Worm (Caenorhabditis elegans) whole organism, young adult: ENCODE data around the gene ZK632.2.

ENCODE experiments used
- B0019.2 ChIP-seq: fragments of 200-800 bp; sonication (Bioruptor generic); conservative IDR thresholded peaks from 2 replicates; pipeline ENCODE4 v1.3.6; 2022; ENCODE audit warnings: missing genetic modification reagents, missing genetic modification characterization, missing compliant biosample characterization
- C17E4.6 ChIP-seq: fragments of 200-800 bp; sonication (Bioruptor generic); IDR thresholded peaks from 2 replicates; pipeline ENCODE4 v1.3.6; 2022; ENCODE audit warnings: missing genetic modification reagents, missing genetic modification characterization, missing compliant biosample characterization
- F10E7.11 ChIP-seq: sonication (generic microtip); optimal IDR thresholded peaks from 2 replicates; lab custom pipeline; 2017; ENCODE audit warnings: mild to moderate bottlenecking, missing genetic modification characterization, moderate library complexity, missing compliant biosample characterization
- F22D6.2 ChIP-seq: sonication (generic microtip); optimal IDR thresholded peaks from 2 replicates; lab custom pipeline; 2016; ENCODE audit warnings: mild to moderate bottlenecking, missing genetic modification characterization, missing compliant biosample characterization
- F39B2.1 ChIP-seq: fragments of 200-800 bp; sonication (Bioruptor generic); IDR thresholded peaks from 2 replicates; pipeline ENCODE4 v1.3.6; 2022; ENCODE audit warnings: missing genetic modification reagents, missing genetic modification characterization, missing compliant biosample characterization
- K11D2.4 ChIP-seq: fragments of 200-800 bp; sonication (Bioruptor generic); IDR thresholded peaks from 2 replicates; pipeline ENCODE4 v1.3.6; 2022; ENCODE audit warnings: missing genetic modification reagents, missing genetic modification characterization, missing compliant biosample characterization
- Y53G8AR.9 ChIP-seq: fragments of 200-800 bp; sonication (Bioruptor generic); conservative IDR thresholded peaks from 2 replicates; pipeline ENCODE4 v1.3.6; 2022; ENCODE audit warnings: missing genetic modification reagents, missing genetic modification characterization, missing compliant biosample characterization
- Y79H2A.3 ChIP-seq: fragments of 200-800 bp; sonication (Bioruptor generic); conservative IDR thresholded peaks from 2 replicates; pipeline ENCODE4 v1.3.6; 2022; ENCODE audit warnings: missing genetic modification reagents, missing genetic modification characterization, missing compliant biosample characterization
- ZK185.1 ChIP-seq: sonication (generic microtip); optimal IDR thresholded peaks from 2 replicates; lab custom pipeline; 2016; ENCODE audit warnings: mild to moderate bottlenecking, missing genetic modification characterization, missing compliant biosample characterization; ENCODE audit not compliant: poor library complexity, severe bottlenecking
- ama-1 ChIP-seq, 3 experiments: fragments of 150-350 bp in 1 of 3; sonication (generic microtip) in 2 of 3; optimal IDR thresholded peaks; 2 replicates each; lab custom pipeline; 2014 to 2018; ENCODE audit warnings: missing biosample characterization in 2 of 3, missing genetic modification characterization in 2 of 3, missing genetic modification reagents in 2 of 3
- atf-7 ChIP-seq: sonication (generic microtip); optimal IDR thresholded peaks from 2 replicates; lab custom pipeline; 2017; ENCODE audit warnings: mild to moderate bottlenecking, missing genetic modification characterization, missing compliant biosample characterization
- attf-3 ChIP-seq: fragments of 200-800 bp; sonication (Bioruptor generic); conservative IDR thresholded peaks from 2 replicates; pipeline ENCODE4 v1.3.6; 2022; ENCODE audit warnings: missing genetic modification reagents, missing genetic modification characterization, missing compliant biosample characterization
- attf-5 ChIP-seq: fragments of 200-800 bp; sonication (Bioruptor generic); optimal IDR thresholded peaks from 2 replicates; lab custom pipeline; 2018; ENCODE audit warnings: mild to moderate bottlenecking, missing genetic modification characterization, missing compliant biosample characterization
- bed-1 ChIP-seq: fragments of 200-800 bp; sonication (Bioruptor generic); IDR thresholded peaks from 2 replicates; pipeline ENCODE4 v1.3.6; 2022; ENCODE audit warnings: missing genetic modification reagents, missing genetic modification characterization, missing compliant biosample characterization
- cebp-1 ChIP-seq, 2 experiments: fragments of 200-800 bp in 1 of 2; sonication (Bioruptor generic) in 1 of 2; sonication (generic microtip) in 1 of 2; IDR thresholded peaks in 1 of 2; optimal IDR thresholded peaks in 1 of 2; 2 replicates each; pipeline versions ENCODE4 v1.3.6 to Lab custom; 2017 to 2022; ENCODE audit warnings: missing compliant biosample characterization in 2 of 2, missing genetic modification characterization in 2 of 2, mild to moderate bottlenecking in 1 of 2, missing genetic modification reagents in 1 of 2, moderate library complexity in 1 of 2
- ceh-100 ChIP-seq: fragments of 200-800 bp; sonication (Bioruptor generic); IDR thresholded peaks from 2 replicates; pipeline ENCODE4 v1.3.6; 2022; ENCODE audit warnings: missing genetic modification reagents, missing genetic modification characterization, missing compliant biosample characterization
- ceh-79 ChIP-seq: sonication (generic microtip); optimal IDR thresholded peaks from 2 replicates; lab custom pipeline; 2017; ENCODE audit warnings: mild to moderate bottlenecking, missing genetic modification characterization, missing compliant biosample characterization
- chd-7 ChIP-seq: sonication (generic microtip); optimal IDR thresholded peaks from 2 replicates; lab custom pipeline; 2016; ENCODE audit warnings: mild to moderate bottlenecking, missing genetic modification characterization, moderate library complexity, missing compliant biosample characterization
- dox-1 ChIP-seq: fragments of 200-800 bp; sonication (Bioruptor generic); IDR thresholded peaks from 2 replicates; pipeline ENCODE4 v1.3.6; 2022; ENCODE audit warnings: missing genetic modification reagents, missing genetic modification characterization, missing compliant biosample characterization
- dpff-1 ChIP-seq: sonication (generic microtip); optimal IDR thresholded peaks from 2 replicates; lab custom pipeline; 2017; ENCODE audit warnings: mild to moderate bottlenecking, missing genetic modification characterization, missing compliant biosample characterization
- egrh-3 ChIP-seq: fragments of 200-800 bp; sonication (Bioruptor generic); IDR thresholded peaks from 2 replicates; pipeline ENCODE4 v1.3.6; 2022; ENCODE audit warnings: missing genetic modification reagents, missing genetic modification characterization, missing compliant biosample characterization
- ets-4 ChIP-seq: fragments of 200-800 bp; sonication (Bioruptor generic); optimal IDR thresholded peaks from 2 replicates; lab custom pipeline; 2018; ENCODE audit warnings: mild to moderate bottlenecking, missing genetic modification characterization, missing compliant biosample characterization
- hsf-1 ChIP-seq: fragments of 200-800 bp; sonication (Bioruptor generic); IDR thresholded peaks from 2 replicates; pipeline ENCODE4 v1.3.6; 2022; ENCODE audit warnings: missing genetic modification reagents, missing genetic modification characterization, missing compliant biosample characterization
- lin-40 ChIP-seq: sonication (generic microtip); optimal IDR thresholded peaks from 2 replicates; lab custom pipeline; 2016; ENCODE audit warnings: missing genetic modification characterization, mild to moderate bottlenecking, missing compliant biosample characterization, missing genotype, missing genetic modification reagents
- madf-3 ChIP-seq: fragments of 200-800 bp; sonication (Bioruptor generic); IDR thresholded peaks from 2 replicates; pipeline ENCODE4 v1.3.6; 2022; ENCODE audit warnings: missing genetic modification reagents, missing genetic modification characterization, missing compliant biosample characterization
- nfyb-1 ChIP-seq: fragments of 200-800 bp; sonication (Bioruptor generic); IDR thresholded peaks from 2 replicates; pipeline ENCODE4 v1.3.6; 2022; ENCODE audit warnings: missing genetic modification reagents, missing genetic modification characterization, missing compliant biosample characterization
- nhr-80 ChIP-seq: sonication (generic microtip); optimal IDR thresholded peaks from 2 replicates; lab custom pipeline; 2016; ENCODE audit warnings: missing genetic modification characterization, missing compliant biosample characterization
- rcor-1 ChIP-seq: fragments of 200-800 bp; sonication (Bioruptor generic); IDR thresholded peaks from 2 replicates; pipeline ENCODE4 v1.3.6; 2022; ENCODE audit warnings: missing genetic modification reagents, missing genetic modification characterization, missing compliant biosample characterization
- rec-8 ChIP-seq, 2 experiments: sonication (generic microtip); optimal IDR thresholded peaks; 2 replicates each; lab custom pipeline; 2016; ENCODE audit warnings: mild to moderate bottlenecking in 2 of 2, missing genetic modification characterization in 2 of 2, missing genetic modification reagents in 2 of 2, missing genotype in 2 of 2, missing biosample characterization in 1 of 2, missing compliant biosample characterization in 1 of 2, moderate library complexity in 1 of 2
- rpc-1 ChIP-seq, 2 experiments: fragments of 150-350 bp in 1 of 2; sonication (generic microtip) in 1 of 2; optimal IDR thresholded peaks; 2 replicates each; lab custom pipeline; 2014 to 2018; ENCODE audit warnings: missing biosample characterization in 1 of 2, missing genetic modification characterization in 1 of 2, missing genetic modification reagents in 1 of 2, missing genotype in 1 of 2
- sdz-38 ChIP-seq: sonication (generic microtip); optimal IDR thresholded peaks from 2 replicates; lab custom pipeline; 2016; ENCODE audit warnings: missing genotype, missing genetic modification characterization, missing compliant biosample characterization
- sea-2 ChIP-seq: fragments of 200-800 bp; sonication (Bioruptor generic); IDR thresholded peaks from 2 replicates; pipeline ENCODE4 v1.3.6; 2022; ENCODE audit warnings: missing genetic modification characterization, missing compliant biosample characterization
- tbp1 ChIP-seq: fragments of 200-800 bp; sonication (Bioruptor generic); optimal IDR thresholded peaks from 2 replicates; lab custom pipeline; 2018; ENCODE audit warnings: mild to moderate bottlenecking, missing genetic modification characterization, missing compliant biosample characterization
- unc-130 ChIP-seq: sonication (generic microtip); optimal IDR thresholded peaks from 2 replicates; lab custom pipeline; 2016; ENCODE audit warnings: missing genetic modification reagents, missing genetic modification characterization, missing compliant biosample characterization
- unc-62 ChIP-seq: fragments of 150-350 bp; optimal IDR thresholded peaks from 2 replicates; lab custom pipeline; 2014; ENCODE audit warnings: missing biosample characterization, missing genetic modification reagents, missing genetic modification characterization
- zfh-2 ChIP-seq: fragments of 200-800 bp; sonication (Bioruptor generic); conservative IDR thresholded peaks from 2 replicates; pipeline ENCODE4 v1.3.6; 2022; ENCODE audit warnings: missing genetic modification reagents, missing genetic modification characterization, missing compliant biosample characterization
- ztf-26 ChIP-seq: sonication (generic microtip); optimal IDR thresholded peaks from 2 replicates; lab custom pipeline; 2017; ENCODE audit warnings: missing genetic modification characterization, missing compliant biosample characterization
- ztf-3 ChIP-seq: fragments of 200-800 bp; sonication (Bioruptor generic); optimal IDR thresholded peaks from 2 replicates; lab custom pipeline; 2018; ENCODE audit warnings: mild to moderate bottlenecking, missing genetic modification characterization, missing compliant biosample characterization

Gene ZK632.2

DNA sequence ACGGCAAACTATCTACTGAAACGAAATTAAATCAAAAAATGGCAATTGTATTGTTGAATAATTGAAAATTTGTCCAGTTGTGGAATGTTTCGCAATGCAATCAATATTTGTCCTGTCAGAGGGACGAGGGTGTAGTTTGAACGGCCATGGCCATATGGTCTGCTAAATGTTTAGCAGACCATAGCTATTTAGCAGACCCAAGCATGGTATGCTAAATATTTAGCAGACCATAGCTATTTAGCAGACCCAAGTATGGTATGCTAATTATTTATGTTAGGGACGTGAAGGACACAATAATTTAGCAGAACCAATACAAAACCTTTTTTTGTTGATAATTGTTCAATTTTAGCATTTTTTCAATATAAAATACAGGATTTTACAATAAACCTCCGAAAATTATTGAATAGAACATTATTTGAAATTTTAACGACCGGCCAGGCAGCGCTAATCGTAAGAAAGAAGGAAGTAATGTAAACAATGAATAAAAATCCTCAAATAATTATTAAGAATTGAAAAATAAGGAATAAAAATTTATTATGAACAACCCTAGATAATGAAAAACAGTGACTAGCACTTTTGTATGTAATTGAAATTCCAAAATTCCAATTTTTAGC is 6.2 kb downstream of the ZK632.2 start, which contains the start of gene riok-3 (continued):
- TF ChIP-seq attf-3 (GFP tag; lab: Robert Waterston, UW) (0 out of 2 replicates have a peak, but pooled peaks have one; percentile 7), ztf-3 (peak; percentile 19), nfyb-1 (peak; percentile 72)

DNA sequence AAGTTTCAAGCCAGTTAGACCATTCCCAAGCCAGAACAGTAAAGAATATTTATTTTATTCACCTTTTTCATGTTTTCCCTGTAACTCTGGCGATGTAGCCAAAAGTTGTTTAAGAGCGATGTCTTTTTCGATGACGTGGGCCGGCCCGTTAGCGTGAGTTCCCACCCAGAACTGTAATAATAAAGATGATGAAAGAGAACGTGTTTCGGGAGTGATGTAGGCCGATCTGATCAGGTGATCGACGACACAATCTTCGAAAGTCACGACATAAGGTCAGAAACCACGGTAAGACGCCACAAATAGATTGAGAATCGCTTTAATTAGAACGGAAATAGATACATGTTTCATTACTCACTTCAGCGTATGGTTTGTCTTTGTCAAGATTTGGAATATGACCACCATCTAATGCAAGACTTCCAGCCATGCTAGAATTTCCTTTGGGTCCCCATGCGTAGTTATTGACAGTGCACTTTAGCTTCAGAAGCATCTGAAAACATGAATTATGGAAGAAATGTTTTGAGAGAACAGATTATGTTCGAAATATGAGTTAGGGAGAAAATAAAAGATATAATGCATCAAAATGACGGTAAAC is 8.2 kb downstream of the ZK632.2 start, which contains the start of gene ZK632.4:
Gene ZK632.4 (minus strand): TSS at position 487 of the 592 bp plus-strand sequence.
- TF ChIP-seq nhr-80 (tag; lab: Kevin White, UChicago) (no peak), K11D2.4 (no peak), sea-2 (no peak), hsf-1 (GFP tag; lab: Robert Waterston, UW) (no peak), cebp-1 (GFP tag; IDR thresholded peaks at IDR 0.05; lab: Robert Waterston, UW) (no peak), cebp-1 (tag; optimal IDR thresholded peaks at IDR 0.05; lab: Kevin White, UChicago) (peak; percentile 41), egrh-3 (GFP tag; lab: Robert Waterston, UW) (no peak), rec-8 (tag; optimal IDR thresholded peaks at IDR 0.05; lab: Kevin White, UChicago) (no peak), ets-4 (no peak)
- TF ChIP-seq, all 124 proteins: peak for 1

DNA sequence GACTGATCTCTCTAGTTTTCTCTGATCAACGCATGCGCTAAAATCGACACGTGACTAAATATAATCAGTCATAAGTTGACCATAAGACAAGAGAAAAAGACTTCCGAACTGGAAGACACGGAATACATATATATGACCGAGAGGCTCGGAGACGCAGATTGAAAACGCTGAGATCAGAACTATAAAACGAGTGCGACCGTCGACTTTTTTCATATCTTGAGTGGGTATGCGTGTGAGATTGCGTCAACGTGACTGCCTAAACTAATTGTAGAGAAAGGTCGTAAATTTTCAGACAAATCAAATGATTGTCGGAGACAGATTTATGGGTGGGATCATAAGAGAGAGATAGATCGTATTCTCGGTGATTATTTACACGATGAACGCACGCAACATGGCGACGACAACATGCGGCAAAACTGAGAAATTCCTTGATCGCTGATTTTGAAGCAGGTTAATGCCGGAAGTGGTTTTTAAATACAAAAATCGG is 8.7 kb downstream of the ZK632.2 start:
- TF ChIP-seq rcor-1 = no peak
- TF ChIP-seq ztf-26 (tag; lab: Kevin White, UChicago) = peak; percentile 26
- TF ChIP-seq nhr-80 (tag; lab: Kevin White, UChicago) = peak; percentile 51
- TF ChIP-seq atf-7 (tag; lab: Kevin White, UChicago) = no peak
- peak; percentile 21 for TF ChIP-seq ama-1 (optimal IDR thresholded peaks at IDR 0.05; lab: Kevin White, UChicago)
- no peak for TF ChIP-seq ama-1 (GFP tag; optimal IDR thresholded peaks at IDR 0.05; lab: Kevin White, UChicago)
- TF ChIP-seq attf-5 (GFP tag; lab: Kevin White, UChicago) = peak; percentile 47
- TF ChIP-seq ceh-79 (tag; lab: Kevin White, UChicago) = no peak
- TF ChIP-seq bed-1 (GFP tag; lab: Robert Waterston, UW) = no peak
- no peak for TF ChIP-seq unc-62 (GFP tag; lab: Kevin White, UChicago)
- no peak for TF ChIP-seq dpff-1
- TF ChIP-seq Y53G8AR.9 (GFP tag; lab: Robert Waterston, UW) = 0 out of 2 replicates have a peak, but pooled peaks have one; percentile 15
- TF ChIP-seq cebp-1 (GFP tag; IDR thresholded peaks at IDR 0.05; lab: Robert Waterston, UW) = no peak
- TF ChIP-seq cebp-1 (tag; optimal IDR thresholded peaks at IDR 0.05; lab: Kevin White, UChicago) = peak; percentile 4
- no peak for TF ChIP-seq madf-3 (GFP tag; lab: Robert Waterston, UW)

DNA sequence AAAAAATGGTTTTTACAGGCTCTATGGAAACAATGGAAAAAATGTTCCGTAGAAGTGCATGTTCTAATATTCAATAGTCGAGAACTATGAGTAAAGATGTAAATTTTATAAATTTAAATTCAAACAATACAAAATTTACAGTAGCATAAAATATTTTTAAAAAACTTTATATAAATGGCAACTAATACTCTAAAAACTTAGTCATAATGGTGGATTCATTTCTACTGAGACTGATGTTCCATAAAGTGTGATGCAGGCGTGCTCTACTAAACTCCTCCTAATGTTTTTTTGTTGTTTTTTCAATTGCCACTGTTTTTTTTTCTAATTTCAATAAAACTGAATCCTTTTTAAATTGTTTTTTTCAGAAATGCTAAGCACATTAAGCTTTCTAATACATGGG is 9.3 kb downstream of the ZK632.2 start, which contains the start of gene gtap-2:
Gene gtap-2 (plus strand): TSS at position 366 of the 400 bp plus-strand sequence.
- TF ChIP-seq ets-4 (no peak), ZK185.1 (tag; lab: Kevin White, UChicago) (peak; percentile 7), ceh-100 (GFP tag; lab: Robert Waterston, UW) (peak; percentile 85), tbp1 (GFP tag; lab: Kevin White, UChicago) (no peak), chd-7 (tag; lab: Kevin White, UChicago) (no peak), F10E7.11 (no peak), unc-130 (no peak)

DNA sequence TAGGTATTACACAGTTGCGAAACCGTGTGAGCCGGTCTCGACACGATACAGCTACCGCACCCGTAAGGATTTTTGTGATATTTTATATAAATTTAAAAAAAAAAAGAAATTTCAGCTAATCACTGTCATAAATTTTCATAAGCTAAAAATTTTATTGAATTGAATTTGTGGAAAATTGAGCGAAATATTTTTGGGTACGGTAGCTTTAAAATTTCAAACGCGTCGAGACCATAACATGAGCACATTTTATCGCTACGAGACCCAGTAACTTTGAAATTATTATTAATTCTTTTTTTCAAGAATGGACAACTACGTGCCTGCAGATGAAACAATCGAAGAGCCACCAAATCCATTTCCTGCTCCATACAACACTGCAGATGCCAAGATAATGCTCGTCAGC is 14.2 kb downstream of the ZK632.2 start, which contains the start of gene ZK632.14:
Gene ZK632.14 (plus strand): TSS at position 301 of the 400 bp plus-strand sequence.
- TF ChIP-seq ceh-79 (tag; lab: Kevin White, UChicago) (no peak), B0019.2 (GFP tag; lab: Robert Waterston, UW) (no peak), Y79H2A.3 (GFP tag; lab: Robert Waterston, UW) (no peak), rpc-1 (optimal IDR thresholded peaks at IDR 0.05; lab: Kevin White, UChicago) (no peak), rpc-1 (tag; optimal IDR thresholded peaks at IDR 0.05; lab: Kevin White, UChicago) (no peak), K11D2.4 (no peak), rec-8 (tag; optimal IDR thresholded peaks at IDR 0.05; lab: Kevin White, UChicago) (no peak), C17E4.6 (GFP tag; lab: Robert Waterston, UW) (no peak), F39B2.1 (GFP tag; lab: Robert Waterston, UW) (no peak), ama-1 (optimal IDR thresholded peaks at IDR 0.05; lab: Kevin White, UChicago) (no peak), ama-1 (GFP tag; optimal IDR thresholded peaks at IDR 0.05; lab: Kevin White, UChicago) (no peak), zfh-2 (GFP tag; lab: Robert Waterston, UW) (no peak), F22D6.2 (tag; lab: Kevin White, UChicago) (no peak), sdz-38 (tag; lab: Kevin White, UChicago) (no peak), lin-40 (no peak), dox-1 (GFP tag; lab: Robert Waterston, UW) (no peak), rcor-1 (no peak)
